Fruit fly (Drosophila melanogaster) whole organism, embryonic: ENCODE measurements around the gene sun.

Experiments used
- Asciz ChIP-seq: fragments of 200-800 bp; sonication (Bioruptor generic); optimal IDR thresholded peaks from 2 replicates; lab custom pipeline; 2017; ENCODE audit warnings: missing biosample characterization, mild to moderate bottlenecking, missing genetic modification characterization, missing genetic modification reagents
- Awh ChIP-seq: fragments of 200-800 bp; sonication (Bioruptor generic); IDR thresholded peaks from 2 replicates; pipeline ENCODE4, ENCODE4 v1.3.6; 2022; ENCODE audit warnings: missing biosample characterization, missing genetic modification characterization
- CG10654 ChIP-seq: fragments of 200-800 bp; sonication (Bioruptor generic); optimal IDR thresholded peaks from 2 replicates; lab custom pipeline; 2016; ENCODE audit warnings: missing biosample characterization, missing genetic modification characterization
- CG11456 ChIP-seq: fragments of 200-800 bp; sonication (Bioruptor generic); IDR thresholded peaks from 3 replicates; pipeline ENCODE4 v1.3.6; 2022; ENCODE audit warnings: missing biosample characterization, missing genetic modification characterization
- CG12071 ChIP-seq: fragments of 200-800 bp; sonication (Bioruptor generic); optimal IDR thresholded peaks from 3 replicates; lab custom pipeline; 2018; ENCODE audit warnings: missing biosample characterization, mild to moderate bottlenecking, missing genetic modification characterization
- CG13775 ChIP-seq: fragments of 200-800 bp; sonication (Bioruptor generic); optimal IDR thresholded peaks from 3 replicates; lab custom pipeline; 2017; ENCODE audit warnings: missing biosample characterization, mild to moderate bottlenecking, missing genetic modification characterization
- CG14050 ChIP-seq: fragments of 200-800 bp; sonication (Bioruptor generic); IDR thresholded peaks from 3 replicates; pipeline ENCODE4 v1.3.6; 2022; ENCODE audit warnings: missing biosample characterization, missing genetic modification characterization
- CG14441 ChIP-seq: fragments of 200-800 bp; sonication (Bioruptor generic); IDR thresholded peaks from 2 replicates; pipeline ENCODE4 v1.3.6; 2022; ENCODE audit warnings: missing biosample characterization, missing genetic modification characterization
- CG14710 ChIP-seq: fragments of 200-800 bp; sonication (Bioruptor generic); optimal IDR thresholded peaks from 3 replicates; lab custom pipeline; 2019; ENCODE audit warnings: missing biosample characterization, mild to moderate bottlenecking, missing genetic modification characterization, moderate library complexity
- CG14965 ChIP-seq: fragments of 200-800 bp; sonication (Bioruptor generic); optimal IDR thresholded peaks from 2 replicates; lab custom pipeline; 2016; ENCODE audit warnings: missing biosample characterization, missing genetic modification characterization, borderline replicate concordance
- CG17568 ChIP-seq: fragments of 200-800 bp; sonication (Bioruptor generic); optimal IDR thresholded peaks from 2 replicates; lab custom pipeline; 2018; ENCODE audit warnings: missing biosample characterization, mild to moderate bottlenecking, missing genetic modification characterization, moderate library complexity
- CG30431 ChIP-seq: fragments of 200-800 bp; sonication (Bioruptor generic); optimal IDR thresholded peaks from 2 replicates; lab custom pipeline; 2017; ENCODE audit warnings: missing biosample characterization, missing genetic modification characterization
- CG31441 ChIP-seq: fragments of 200-800 bp; sonication (Bioruptor generic); IDR thresholded peaks from 2 replicates; pipeline ENCODE4 v1.3.6; 2022; ENCODE audit warnings: missing biosample characterization, missing genetic modification characterization
- CG34376 ChIP-seq: fragments of 200-800 bp; sonication (Bioruptor generic); optimal IDR thresholded peaks from 2 replicates; lab custom pipeline; 2018; ENCODE audit warnings: missing biosample characterization, mild to moderate bottlenecking, missing genetic modification characterization
- CG3847 ChIP-seq: fragments of 200-800 bp; sonication (Bioruptor generic); IDR thresholded peaks from 2 replicates; pipeline ENCODE4 v1.3.6; 2022; ENCODE audit warnings: missing biosample characterization, missing genetic modification characterization
- CG4360 ChIP-seq: fragments of 200-800 bp; sonication (Bioruptor generic); IDR thresholded peaks from 2 replicates; pipeline ENCODE4 v1.3.6; 2022; ENCODE audit warnings: missing biosample characterization, missing genetic modification characterization
- CG4424 ChIP-seq: fragments of 200-800 bp; sonication (Bioruptor generic); optimal IDR thresholded peaks from 3 replicates; lab custom pipeline; 2016; ENCODE audit warnings: missing biosample characterization, missing genetic modification characterization
- CG4730 ChIP-seq: fragments of 200-800 bp; sonication (Bioruptor generic); IDR thresholded peaks from 2 replicates; pipeline ENCODE4 v1.3.6; 2022; ENCODE audit warnings: missing biosample characterization, missing genetic modification characterization
- CG4820 ChIP-seq: fragments of 200-800 bp; sonication (Bioruptor generic); optimal IDR thresholded peaks from 3 replicates; lab custom pipeline; 2016; ENCODE audit warnings: missing biosample characterization, missing genetic modification characterization
- CG7372 ChIP-seq: fragments of 200-800 bp; sonication (Bioruptor generic); IDR thresholded peaks from 2 replicates; pipeline ENCODE4 v1.3.6; 2022; ENCODE audit warnings: missing biosample characterization, missing genetic modification characterization
- CG7745 ChIP-seq: fragments of 200-800 bp; sonication (Bioruptor generic); optimal IDR thresholded peaks from 2 replicates; lab custom pipeline; 2018; ENCODE audit warnings: missing biosample characterization, mild to moderate bottlenecking, missing genetic modification characterization, moderate library complexity
- CG8478 ChIP-seq: fragments of >200 bp; optimal IDR thresholded peaks from 2 replicates; lab custom pipeline; 2018
- CoRest ChIP-seq: fragments of 200-800 bp; sonication (Bioruptor generic); optimal IDR thresholded peaks from 3 replicates; lab custom pipeline; 2018; ENCODE audit warnings: missing biosample characterization, mild to moderate bottlenecking, missing genetic modification characterization, moderate library complexity
- Drgx ChIP-seq: fragments of 200-800 bp; sonication (Bioruptor generic); IDR thresholded peaks from 2 replicates; pipeline ENCODE4 v1.3.6; 2022; ENCODE audit warnings: missing biosample characterization, missing genetic modification characterization
- ERR ChIP-seq: fragments of 200-800 bp; sonication (Bioruptor generic); optimal IDR thresholded peaks from 2 replicates; lab custom pipeline; 2016; ENCODE audit warnings: missing biosample characterization, missing genetic modification characterization
- Elba2 ChIP-seq: fragments of 200-800 bp; sonication (Bioruptor generic); optimal IDR thresholded peaks from 3 replicates; lab custom pipeline; 2016; ENCODE audit warnings: missing biosample characterization, missing genetic modification characterization
- Jarid2 ChIP-seq: fragments of 200-800 bp; sonication (Bioruptor generic); optimal IDR thresholded peaks from 3 replicates; lab custom pipeline; 2017; ENCODE audit warnings: mild to moderate bottlenecking, missing biosample characterization, missing genetic modification reagents, missing genetic modification characterization
- NFAT ChIP-seq: fragments of 200-800 bp; sonication (Bioruptor generic); IDR thresholded peaks from 2 replicates; pipeline ENCODE4 v1.3.6; 2022; ENCODE audit warnings: missing biosample characterization, missing genetic modification characterization
- NK7.1 ChIP-seq: fragments of 200-800 bp; sonication (Bioruptor generic); optimal IDR thresholded peaks from 3 replicates; lab custom pipeline; 2016; ENCODE audit warnings: missing biosample characterization, missing genetic modification characterization
- amos ChIP-seq: fragments of 200-800 bp; sonication (Bioruptor generic); IDR thresholded peaks from 2 replicates; pipeline ENCODE4 v1.3.6; 2022; ENCODE audit warnings: missing biosample characterization, missing genetic modification characterization; ENCODE audit not compliant: partially characterized antibody
- ap ChIP-seq: fragments of 200-800 bp; sonication (Bioruptor generic); IDR thresholded peaks from 2 replicates; pipeline ENCODE4 v1.3.6; 2022; ENCODE audit warnings: missing biosample characterization, missing genetic modification characterization
- ase ChIP-seq: fragments of 200-800 bp; sonication (Bioruptor generic); IDR thresholded peaks from 3 replicates; pipeline ENCODE4 v1.3.6; 2022; ENCODE audit warnings: missing biosample characterization, missing genetic modification characterization
- chif ChIP-seq, 2 experiments: fragments of 200-800 bp; sonication (Bioruptor generic); optimal IDR thresholded peaks; 3 replicates each; lab custom pipeline; 2016; ENCODE audit warnings: missing biosample characterization in 2 of 2, missing genetic modification characterization in 2 of 2
- chinmo ChIP-seq: fragments of 200-800 bp; sonication (Bioruptor generic); IDR thresholded peaks from 4 replicates; pipeline ENCODE4 v1.3.6; 2022; ENCODE audit warnings: missing biosample characterization, missing genetic modification characterization; ENCODE audit not compliant: partially characterized antibody
- dpn ChIP-seq, 2 experiments: fragments of 200-800 bp; sonication (Bioruptor generic); optimal IDR thresholded peaks; 3 replicates each; lab custom pipeline; 2016; ENCODE audit warnings: missing biosample characterization in 2 of 2, missing genetic modification characterization in 2 of 2
- dysf ChIP-seq: fragments of 200-800 bp; sonication (Bioruptor generic); IDR thresholded peaks from 3 replicates; pipeline ENCODE4 v1.3.6; 2022; ENCODE audit warnings: missing biosample characterization, missing genetic modification characterization
- fd64A ChIP-seq: fragments of 200-800 bp; sonication (Bioruptor generic); optimal IDR thresholded peaks from 3 replicates; lab custom pipeline; 2018; ENCODE audit warnings: missing biosample characterization, mild to moderate bottlenecking, missing genetic modification characterization
- gt ChIP-seq: fragments of 200-800 bp; sonication (Bioruptor generic); IDR thresholded peaks from 2 replicates; pipeline ENCODE4 v1.3.6; 2022; ENCODE audit warnings: missing biosample characterization, missing genetic modification characterization
- hb ChIP-seq: fragments of 200-800 bp; sonication (Bioruptor generic); IDR thresholded peaks from 3 replicates; pipeline ENCODE4 v1.3.6; 2022; ENCODE audit warnings: missing biosample characterization, missing genetic modification characterization; ENCODE audit not compliant: partially characterized antibody
- lbe ChIP-seq: fragments of 200-800 bp; sonication (Bioruptor generic); optimal IDR thresholded peaks from 2 replicates; lab custom pipeline; 2016; ENCODE audit warnings: missing biosample characterization, mild to moderate bottlenecking, missing genetic modification characterization
- lov ChIP-seq, 2 experiments: fragments of 200-800 bp in 1 of 2; fragments of >200 bp in 1 of 2; sonication (Bioruptor generic) in 1 of 2; IDR thresholded peaks in 1 of 2; optimal IDR thresholded peaks in 1 of 2; 2 replicates in 1 of 2; 3 replicates in 1 of 2; pipeline versions ENCODE4 v1.3.6 to Lab custom; 2017 to 2022; ENCODE audit warnings: missing biosample characterization in 1 of 2, missing genetic modification characterization in 1 of 2
- prd ChIP-seq, 3 experiments: fragments of >200 bp in 2 of 3; fragments of 200-800 bp in 1 of 3; sonication (Bioruptor generic) in 1 of 3; optimal IDR thresholded peaks in 2 of 3; IDR thresholded peaks in 1 of 3; 2 replicates in 2 of 3; 3 replicates in 1 of 3; pipeline versions ENCODE4 v1.3.6 to Lab custom; 2017 to 2022; ENCODE audit warnings: missing biosample characterization in 1 of 3, missing genetic modification characterization in 1 of 3
- salm ChIP-seq: fragments of 200-800 bp; sonication (Bioruptor generic); optimal IDR thresholded peaks from 2 replicates; lab custom pipeline; 2018; ENCODE audit warnings: missing biosample characterization, mild to moderate bottlenecking, missing genetic modification characterization
- sc ChIP-seq, 3 experiments: fragments of >200 bp in 2 of 3; fragments of 200-800 bp in 1 of 3; sonication (Bioruptor generic) in 1 of 3; optimal IDR thresholded peaks; 2 replicates in 2 of 3; 3 replicates in 1 of 3; lab custom pipeline; 2017; ENCODE audit warnings: mild to moderate bottlenecking in 1 of 3, missing biosample characterization in 1 of 3, missing genetic modification characterization in 1 of 3, missing genetic modification reagents in 1 of 3
- slou ChIP-seq: fragments of 200-800 bp; sonication (Bioruptor generic); optimal IDR thresholded peaks from 3 replicates; lab custom pipeline; 2016; ENCODE audit warnings: missing biosample characterization, missing genetic modification characterization
- ssp ChIP-seq: fragments of 200-800 bp; sonication (Bioruptor generic); IDR thresholded peaks from 2 replicates; pipeline ENCODE4 v1.3.6; 2022; ENCODE audit warnings: missing biosample characterization, missing genetic modification characterization
- trh ChIP-seq: fragments of 200-800 bp; sonication (Bioruptor generic); optimal IDR thresholded peaks from 2 replicates; lab custom pipeline; 2016; ENCODE audit warnings: missing biosample characterization, missing genetic modification characterization
- ttk ChIP-seq: fragments of 200-800 bp; sonication (Bioruptor generic); IDR thresholded peaks from 2 replicates; pipeline ENCODE4 v2.1.2; 2022; ENCODE audit warnings: missing biosample characterization, missing genetic modification characterization
- zfh2 ChIP-seq: fragments of 200-800 bp; sonication (Bioruptor generic); optimal IDR thresholded peaks from 2 replicates; lab custom pipeline; 2016; ENCODE audit warnings: missing biosample characterization, missing genetic modification characterization

Gene sun

DNA sequence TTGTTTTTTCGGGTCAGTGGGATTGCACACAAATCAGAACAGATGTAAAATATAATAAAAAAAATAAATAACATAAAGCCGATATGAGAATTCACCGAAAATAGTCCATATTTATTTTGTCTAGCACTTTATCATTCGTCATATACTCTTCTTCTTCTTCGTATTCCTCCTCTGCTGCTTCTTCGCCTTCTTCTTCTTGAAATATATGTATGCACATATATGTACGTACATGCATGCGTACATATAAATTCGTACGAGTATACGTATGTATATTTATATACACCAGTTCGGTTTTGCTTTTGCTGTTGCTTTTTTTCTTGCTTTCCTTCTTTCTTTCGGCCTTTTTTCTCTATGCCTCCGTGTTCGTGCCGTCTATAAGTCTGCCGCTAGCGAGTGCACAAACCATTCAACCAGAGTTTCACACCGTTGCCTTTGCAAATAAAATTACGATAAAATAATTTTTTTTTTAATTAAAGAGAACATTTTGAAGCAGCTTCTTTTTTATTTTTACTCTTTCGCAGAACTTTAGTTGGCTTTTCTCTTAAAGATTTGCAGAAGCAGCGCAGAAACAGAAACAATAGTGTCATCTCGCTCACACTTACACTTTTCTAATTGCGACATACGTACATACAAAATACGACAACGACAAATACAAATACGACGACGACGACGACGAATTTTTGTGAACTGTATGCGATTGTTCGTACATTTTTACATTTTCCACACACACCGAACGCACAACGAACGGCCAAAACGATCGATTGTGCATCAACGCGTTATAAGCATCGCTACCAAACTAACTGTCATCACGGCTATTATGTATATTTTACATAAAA is 37.6 kb upstream of the sun start (continued):
- TF ChIP-seq ssp (GFP tag; lab: Robert Waterston, UW) (no peak), ERR (GFP tag; lab: Kevin White, UChicago) (no peak), CG10654 (no peak), prd (optimal IDR thresholded peaks at IDR 0.05; lab: Kevin White, UChicago) (no peak), prd (GFP tag; IDR thresholded peaks at IDR 0.05; lab: Robert Waterston, UW) (no peak), CG14441 (GFP tag; lab: Robert Waterston, UW) (no peak), gt (no peak), CG13775 (GFP tag; lab: Kevin White, UChicago) (no peak), CG4730 (GFP tag; lab: Robert Waterston, UW) (no peak), trh (GFP tag; lab: Kevin White, UChicago) (no peak), NK7.1 (GFP tag; lab: Kevin White, UChicago) (no peak), Drgx (GFP tag; lab: Robert Waterston, UW) (peak; percentile 94), lov (optimal IDR thresholded peaks at IDR 0.05; lab: Kevin White, UChicago) (no peak), lov (GFP tag; IDR thresholded peaks at IDR 0.05; lab: Robert Waterston, UW) (no peak), CG11456 (no peak), chinmo (GFP tag; lab: Robert Waterston, UW) (peak; percentile 72; the same call in 1 of the 4 replicates), dpn (GFP tag; optimal IDR thresholded peaks at IDR 0.05; lab: Kevin White, UChicago) (no peak), CG14710 (tag; lab: Kevin White, UChicago) (peak; percentile 17), Elba2 (GFP tag; lab: Kevin White, UChicago) (no peak), CG14965 (GFP tag; lab: Kevin White, UChicago) (no peak), hb (GFP tag; lab: Robert Waterston, UW) (no peak), sc (optimal IDR thresholded peaks at IDR 0.05; lab: Kevin White, UChicago) (no peak), sc (GFP tag; optimal IDR thresholded peaks at IDR 0.05; lab: Kevin White, UChicago) (no peak), CG4424 (GFP tag; lab: Kevin White, UChicago) (no peak), ttk (GFP tag; lab: Robert Waterston, UW) (no peak), slou (no peak), salm (no peak), chif (GFP tag; optimal IDR thresholded peaks at IDR 0.05; lab: Kevin White, UChicago) (no peak), Asciz (GFP tag; lab: Kevin White, UChicago) (no peak), CG30431 (no peak), CG17568 (GFP tag; lab: Kevin White, UChicago) (no peak), Jarid2 (GFP tag; lab: Kevin White, UChicago) (no peak), CG7372 (GFP tag; lab: Robert Waterston, UW) (no peak), CG3847 (GFP tag; lab: Robert Waterston, UW) (no peak), CG12071 (no peak), CG4820 (no peak), CG8478 (lab: Kevin White, UChicago) (no peak), CG34376 (GFP tag; lab: Kevin White, UChicago) (peak; percentile 89), ap (GFP tag; lab: Robert Waterston, UW) (no peak), fd64A (GFP tag; lab: Kevin White, UChicago) (no peak), CG31441 (GFP tag; lab: Robert Waterston, UW) (no peak; the same call in 1 of the 2 replicates), zfh2 (GFP tag; lab: Kevin White, UChicago) (no peak), dysf (GFP tag; lab: Robert Waterston, UW) (no peak), Awh (GFP tag; lab: Robert Waterston, UW) (no peak), ase (GFP tag; lab: Robert Waterston, UW) (no peak), CG4360 (GFP tag; lab: Robert Waterston, UW) (no peak), lbe (peak; percentile 47), CG14050 (GFP tag; lab: Robert Waterston, UW) (no peak), CG7745 (no peak), CoRest (tag; lab: Kevin White, UChicago) (no peak), amos (GFP tag; lab: Robert Waterston, UW) (peak; percentile 58; the same call in 1 of the 2 replicates), NFAT (GFP tag; lab: Robert Waterston, UW) (no peak)
